Fruit fly (Drosophila melanogaster) whole organism, adult: Measurements from ENCODE around the gene CG43072.
A peak's percentile ranks its signal among the peaks of the same experiment; 100 is the strongest.

Experiments used
- CG11617 ChIP-seq: fragments of 200-800 bp; sonication (Bioruptor generic); optimal IDR thresholded peaks from 2 replicates; lab custom pipeline; 2017; ENCODE audit warnings: mild to moderate bottlenecking, missing biosample characterization, missing genetic modification reagents, missing genetic modification characterization
- CG12768 ChIP-seq: fragments of 200-800 bp; sonication (Bioruptor generic); optimal IDR thresholded peaks from 2 replicates; lab custom pipeline; 2017; ENCODE audit warnings: missing biosample characterization, missing genetic modification characterization, mild to moderate bottlenecking, moderate library complexity, missing genetic modification reagents
- CG14711 ChIP-seq: fragments of 200-800 bp; sonication (Bioruptor generic); optimal IDR thresholded peaks from 2 replicates; lab custom pipeline; 2018; ENCODE audit warnings: missing biosample characterization, mild to moderate bottlenecking, missing genetic modification characterization, moderate library complexity
- CG1620 ChIP-seq: fragments of 200-800 bp; sonication (Bioruptor generic); optimal IDR thresholded peaks from 2 replicates; lab custom pipeline; 2016; ENCODE audit warnings: missing biosample characterization, missing genetic modification characterization
- CG33017 ChIP-seq: fragments of 200-800 bp; sonication (Bioruptor generic); optimal IDR thresholded peaks from 2 replicates; lab custom pipeline; 2018; ENCODE audit warnings: missing biosample characterization, mild to moderate bottlenecking, missing genetic modification characterization, moderate library complexity
- CG5204 ChIP-seq: fragments of 200-800 bp; sonication (Bioruptor generic); optimal IDR thresholded peaks from 2 replicates; lab custom pipeline; 2016; ENCODE audit warnings: missing biosample characterization, missing genetic modification characterization
- CG7045 ChIP-seq: fragments of 200-800 bp; sonication (Bioruptor generic); optimal IDR thresholded peaks from 2 replicates; lab custom pipeline; 2017; ENCODE audit warnings: missing biosample characterization, mild to moderate bottlenecking, missing genetic modification characterization
- CG7101 ChIP-seq: fragments of 200-800 bp; sonication (Bioruptor generic); optimal IDR thresholded peaks from 2 replicates; lab custom pipeline; 2018; ENCODE audit warnings: missing biosample characterization, mild to moderate bottlenecking, missing genetic modification characterization, moderate library complexity
- Clk ChIP-seq: fragments of 200-800 bp; sonication (Bioruptor generic); optimal IDR thresholded peaks from 2 replicates; lab custom pipeline; 2017; ENCODE audit warnings: missing biosample characterization, missing genetic modification characterization
- Crg-1 ChIP-seq: fragments of 200-800 bp; sonication (Bioruptor generic); optimal IDR thresholded peaks from 2 replicates; lab custom pipeline; 2016; ENCODE audit warnings: missing biosample characterization, missing genetic modification characterization
- Hr96 ChIP-seq: fragments of 200-800 bp; sonication (Bioruptor generic); optimal IDR thresholded peaks from 2 replicates; lab custom pipeline; 2016; ENCODE audit warnings: missing biosample characterization, missing genetic modification characterization
- Mnt ChIP-seq: fragments of 200-800 bp; sonication (Bioruptor generic); optimal IDR thresholded peaks from 2 replicates; lab custom pipeline; 2016; ENCODE audit warnings: missing biosample characterization, mild to moderate bottlenecking, missing genetic modification characterization
- bab1 ChIP-seq: fragments of 200-800 bp; sonication (Bioruptor generic); optimal IDR thresholded peaks from 3 replicates; lab custom pipeline; 2019; ENCODE audit warnings: missing biosample characterization, mild to moderate bottlenecking, missing genetic modification characterization, moderate library complexity
- cic ChIP-seq: fragments of 200-800 bp; sonication (Bioruptor generic); optimal IDR thresholded peaks from 2 replicates; lab custom pipeline; 2017; ENCODE audit warnings: missing biosample characterization, mild to moderate bottlenecking, missing genetic modification characterization, moderate library complexity
- cnc ChIP-seq, 2 experiments: fragments of >200 bp; optimal IDR thresholded peaks; 2 replicates each; lab custom pipeline; 2017
- kay ChIP-seq: fragments of 200-800 bp; sonication (Bioruptor generic); peaks from one replicate; lab custom pipeline; 2016; ENCODE audit warnings: missing biosample characterization, missing genetic modification characterization, borderline replicate concordance
- ovo ChIP-seq: fragments of 200-800 bp; sonication (Bioruptor generic); optimal IDR thresholded peaks from 2 replicates; lab custom pipeline; 2016; ENCODE audit warnings: missing biosample characterization, missing genetic modification characterization
- pad ChIP-seq: fragments of 200-800 bp; sonication (Bioruptor generic); optimal IDR thresholded peaks from 3 replicates; lab custom pipeline; 2017; ENCODE audit warnings: missing biosample characterization, missing genetic modification characterization, mild to moderate bottlenecking, moderate library complexity, missing genetic modification reagents
- tj ChIP-seq: fragments of 200-800 bp; sonication (Bioruptor generic); optimal IDR thresholded peaks from 3 replicates; lab custom pipeline; 2017; ENCODE audit warnings: missing biosample characterization, mild to moderate bottlenecking, missing genetic modification characterization, moderate library complexity

Gene CG43072

DNA sequence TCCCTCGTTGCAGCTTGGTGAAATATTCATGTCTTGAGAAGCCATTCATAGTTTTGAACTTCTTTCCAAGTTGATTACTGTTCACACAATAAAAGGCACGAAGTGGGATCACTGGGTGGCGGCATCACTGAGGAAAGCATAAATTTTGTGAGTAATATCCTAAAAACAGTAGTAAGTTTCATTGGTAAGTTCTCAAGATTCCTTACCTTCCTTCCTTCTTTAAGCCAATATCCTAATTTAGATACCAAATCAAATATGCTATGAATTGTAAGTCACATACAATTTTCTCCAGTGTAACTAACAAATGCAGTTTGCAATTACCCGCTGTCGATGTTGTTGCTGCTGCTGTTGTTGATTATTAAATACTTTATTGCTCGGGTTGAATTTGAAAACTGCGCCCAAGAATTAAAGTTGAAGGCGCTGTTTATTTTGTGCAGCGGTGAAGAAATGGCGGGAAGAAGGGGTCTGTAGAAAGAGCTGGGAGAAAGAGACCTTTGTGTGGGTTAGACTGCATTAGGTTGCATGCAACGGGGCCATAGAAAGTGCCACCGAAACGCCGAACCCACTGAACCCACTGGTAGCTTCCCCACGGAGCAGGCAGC, 19.4 kb upstream of the CG43072 start:
- TF ChIP-seq Clk (GFP tag; lab: Kevin White, UChicago) (no peak), Mnt (GFP tag; lab: Kevin White, UChicago) (no peak), CG1620 (GFP tag; lab: Kevin White, UChicago) (no peak), CG7045 (no peak), CG7101 (tag; lab: Kevin White, UChicago) (no peak), cnc (optimal IDR thresholded peaks at IDR 0.05; lab: Kevin White, UChicago) (no peak), Crg-1 (GFP tag; lab: Kevin White, UChicago) (no peak), Hr96 (GFP tag; lab: Kevin White, UChicago) (no peak), pad (GFP tag; lab: Kevin White, UChicago) (no peak), kay (GFP tag; lab: Kevin White, UChicago) (no peak), CG5204 (GFP tag; lab: Kevin White, UChicago) (no peak), CG14711 (tag; lab: Kevin White, UChicago) (no peak)

DNA sequence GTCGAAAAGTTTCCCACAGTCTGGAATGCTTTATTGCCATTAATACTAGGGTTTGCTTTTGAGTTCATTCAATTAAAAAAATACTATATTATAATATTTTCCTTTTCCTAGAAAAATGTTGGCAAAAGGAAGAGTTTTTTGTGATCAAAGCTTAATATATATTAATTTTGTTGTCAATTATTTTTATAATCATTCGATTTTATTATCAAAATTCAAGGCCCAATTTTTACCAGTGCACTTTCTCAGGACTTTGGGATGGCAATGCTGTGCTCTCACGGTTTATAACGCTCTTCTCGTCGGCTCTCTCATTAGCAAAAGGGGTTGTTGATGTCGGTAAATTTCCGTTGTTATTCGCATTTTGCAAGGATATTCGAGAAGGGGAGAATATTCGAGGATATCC, 18.6 kb upstream of the CG43072 start:
- TF ChIP-seq CG5204 (GFP tag; lab: Kevin White, UChicago) (no peak), kay (GFP tag; lab: Kevin White, UChicago) (no peak), Mnt (GFP tag; lab: Kevin White, UChicago) (no peak), Clk (GFP tag; lab: Kevin White, UChicago) (no peak), pad (GFP tag; lab: Kevin White, UChicago) (no peak)

DNA sequence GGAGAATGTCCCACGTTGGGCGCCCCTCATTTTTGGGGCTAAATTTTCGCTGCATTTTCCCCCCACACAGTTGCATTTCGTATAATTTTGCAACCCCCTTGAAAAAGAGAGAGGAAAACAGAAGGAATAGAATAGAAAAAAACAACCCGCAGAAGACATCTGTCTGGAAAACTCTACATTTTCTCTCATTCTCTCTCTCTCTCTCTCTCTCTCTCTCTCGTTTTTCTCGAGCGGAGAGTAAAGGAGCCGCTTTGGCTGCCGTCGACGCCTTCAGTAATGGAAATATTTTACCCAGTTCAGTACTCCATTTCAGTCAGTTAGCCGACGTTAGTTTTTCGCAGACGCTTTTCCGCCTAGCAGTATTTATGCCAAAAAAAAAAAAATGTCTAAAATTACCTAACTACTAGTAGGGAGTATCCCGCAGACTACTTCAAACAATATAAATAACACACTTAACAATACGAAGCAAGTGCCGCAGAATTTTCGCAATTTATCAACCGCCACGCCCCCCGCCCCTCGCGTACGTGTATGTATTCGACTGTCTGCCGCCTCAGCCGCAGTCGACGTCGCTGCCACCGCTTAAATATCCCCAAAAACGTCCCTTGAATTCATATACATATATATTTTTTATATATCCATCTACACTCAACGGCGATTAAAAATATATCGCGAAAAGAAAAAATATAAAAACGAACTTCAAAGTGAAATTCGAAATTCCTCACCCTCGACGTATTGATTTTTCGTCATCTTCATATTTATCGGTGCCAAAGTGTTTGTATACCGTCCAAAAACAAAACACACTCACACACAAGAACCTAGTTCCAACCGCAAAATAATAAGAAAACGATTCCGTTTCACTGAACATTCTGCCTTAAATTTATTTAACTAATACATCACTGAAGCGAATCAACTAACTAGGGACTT, 17.7 kb upstream of the CG43072 start:
- TF ChIP-seq kay (GFP tag; lab: Kevin White, UChicago) (peak; percentile 37), cnc (optimal IDR thresholded peaks at IDR 0.05; lab: Kevin White, UChicago) (no peak)

DNA sequence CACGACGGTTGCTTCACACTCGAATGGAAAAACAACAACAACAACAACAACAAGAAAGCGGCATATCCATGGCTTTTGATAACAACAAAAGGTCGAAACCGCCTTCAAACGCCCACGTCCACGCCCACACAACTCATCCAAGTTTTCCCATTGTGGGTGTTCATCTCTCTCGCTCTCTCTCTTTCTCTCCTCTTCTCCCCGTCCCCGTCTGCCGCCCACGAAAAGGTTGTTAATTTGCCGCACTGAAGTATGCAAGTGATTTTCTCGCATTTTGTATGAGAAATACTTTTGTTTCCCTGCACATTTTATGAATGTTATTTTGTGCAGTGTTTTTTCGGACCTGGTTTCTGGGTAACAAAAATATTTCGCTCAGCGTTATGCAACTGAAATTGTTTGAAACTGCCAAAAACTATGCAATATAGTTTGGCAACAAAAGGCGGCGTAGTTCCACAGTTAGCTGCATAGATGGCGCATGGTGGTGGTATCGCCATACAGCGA, 16.2 kb upstream of the CG43072 start:
- TF ChIP-seq tj (GFP tag; lab: Kevin White, UChicago): no peak
- TF ChIP-seq kay (GFP tag; lab: Kevin White, UChicago): no peak
- TF ChIP-seq pad (GFP tag; lab: Kevin White, UChicago): peak; percentile 39
- no peak for TF ChIP-seq ovo
- TF ChIP-seq bab1 (GFP tag; lab: Kevin White, UChicago): peak; percentile 71
- no peak for TF ChIP-seq cic (GFP tag; lab: Kevin White, UChicago)
- TF ChIP-seq Hr96 (GFP tag; lab: Kevin White, UChicago): peak; percentile 16
- no peak for TF ChIP-seq CG12768 (GFP tag; lab: Kevin White, UChicago)

DNA sequence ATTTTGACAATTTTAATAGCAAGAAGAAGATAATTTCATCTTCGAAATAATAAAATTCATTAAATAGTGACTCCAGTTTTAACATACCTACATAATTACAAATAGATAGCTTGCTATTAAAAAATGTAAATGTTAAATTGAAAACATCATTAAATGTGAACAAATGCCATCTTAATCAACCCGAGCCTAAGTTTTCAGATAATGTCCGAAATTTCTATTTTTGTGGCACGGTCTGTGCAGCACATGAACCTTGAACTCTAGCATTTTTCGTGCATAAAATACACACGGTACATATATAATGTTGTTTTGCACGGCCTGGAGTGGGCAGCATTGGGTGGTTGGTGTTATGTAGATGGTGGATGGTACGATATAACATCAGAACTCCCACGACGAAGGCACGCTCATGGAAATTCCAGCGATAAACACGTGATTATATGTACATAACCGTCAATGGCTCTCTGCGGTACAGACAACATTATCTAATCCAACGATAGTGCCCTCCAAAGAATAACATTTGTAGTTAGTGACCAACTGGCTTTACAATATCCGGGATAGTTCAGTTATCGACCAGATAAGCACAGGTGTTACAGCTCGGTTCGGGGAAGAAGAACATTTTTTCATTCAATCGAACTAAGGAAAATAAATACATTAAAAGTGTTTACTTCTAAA, 15.4 kb upstream of the CG43072 start:
- peak; percentile 15 for TF ChIP-seq kay (GFP tag; lab: Kevin White, UChicago)
- TF ChIP-seq CG5204 (GFP tag; lab: Kevin White, UChicago): no peak
- no peak for TF ChIP-seq CG11617 (GFP tag; lab: Kevin White, UChicago)
- TF ChIP-seq CG7045: no peak
- peak; percentile 0 for TF ChIP-seq cic (GFP tag; lab: Kevin White, UChicago)
- no peak for TF ChIP-seq tj (GFP tag; lab: Kevin White, UChicago)
- no peak for TF ChIP-seq CG33017 (tag; lab: Kevin White, UChicago)
- no peak for TF ChIP-seq CG12768 (GFP tag; lab: Kevin White, UChicago)
- no peak for TF ChIP-seq CG1620 (GFP tag; lab: Kevin White, UChicago)

DNA sequence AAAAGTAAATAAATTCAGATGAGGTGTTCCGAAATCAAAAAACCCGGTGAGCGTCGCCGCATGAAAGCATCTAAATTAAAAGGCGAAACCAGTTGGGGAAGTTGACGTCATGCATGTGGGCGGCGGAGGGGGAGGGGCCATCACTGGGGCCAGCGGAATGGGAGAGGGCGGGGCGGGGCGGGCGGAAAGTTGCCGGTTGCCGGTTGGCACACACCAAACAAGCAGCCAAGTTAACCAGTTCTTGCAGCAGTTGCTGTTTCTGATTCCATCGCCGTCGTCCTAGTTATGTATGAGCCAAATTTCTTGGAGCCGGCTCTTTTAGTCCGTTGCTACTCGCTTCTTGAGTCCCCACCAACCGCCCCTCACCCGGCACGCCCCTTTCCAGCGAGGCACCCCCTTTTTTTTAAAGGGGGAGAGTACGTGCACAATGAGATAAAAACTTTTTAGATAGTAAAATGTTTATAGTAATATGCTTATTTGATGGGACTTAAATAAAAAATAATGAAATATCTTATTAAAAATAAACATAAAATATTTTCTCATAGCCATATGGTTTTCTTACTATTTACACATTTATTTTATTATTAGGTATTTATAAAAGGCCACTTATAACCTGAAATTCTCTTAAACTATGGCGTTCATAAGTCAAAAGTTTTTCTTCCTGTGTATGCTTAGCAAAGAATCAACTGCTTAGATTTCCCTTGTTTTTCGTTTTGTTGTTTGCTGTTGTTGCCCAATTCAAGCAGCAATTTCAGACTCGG, 13.3 kb upstream of the CG43072 start:
- TF ChIP-seq Hr96 (GFP tag; lab: Kevin White, UChicago) (no peak), CG11617 (GFP tag; lab: Kevin White, UChicago) (no peak), kay (GFP tag; lab: Kevin White, UChicago) (no peak), ovo (no peak), Mnt (GFP tag; lab: Kevin White, UChicago) (no peak), CG1620 (GFP tag; lab: Kevin White, UChicago) (no peak), CG14711 (tag; lab: Kevin White, UChicago) (no peak), CG7101 (tag; lab: Kevin White, UChicago) (no peak), Crg-1 (GFP tag; lab: Kevin White, UChicago) (no peak), pad (GFP tag; lab: Kevin White, UChicago) (no peak), Clk (GFP tag; lab: Kevin White, UChicago) (no peak), bab1 (GFP tag; lab: Kevin White, UChicago) (no peak), CG7045 (no peak)
